Worm (Caenorhabditis elegans) whole organism, L4/young adult: Measurements from ENCODE around the gene K08B12.3.

ENCODE experiments used
- W03F9.2 ChIP-seq: fragments of 150-350 bp; optimal IDR thresholded peaks from 2 replicates; lab custom pipeline; 2014; ENCODE audit warnings: missing biosample characterization, missing genetic modification characterization
- dao-5 ChIP-seq: sonication (generic microtip); optimal IDR thresholded peaks from 2 replicates; lab custom pipeline; 2016; ENCODE audit warnings: missing genotype, missing genetic modification characterization, moderate library complexity, missing compliant biosample characterization
- him-1 ChIP-seq: sonication (generic microtip); optimal IDR thresholded peaks from 2 replicates; lab custom pipeline; 2016; ENCODE audit warnings: missing genotype, missing genetic modification reagents, missing genetic modification characterization, missing compliant biosample characterization

DNA sequence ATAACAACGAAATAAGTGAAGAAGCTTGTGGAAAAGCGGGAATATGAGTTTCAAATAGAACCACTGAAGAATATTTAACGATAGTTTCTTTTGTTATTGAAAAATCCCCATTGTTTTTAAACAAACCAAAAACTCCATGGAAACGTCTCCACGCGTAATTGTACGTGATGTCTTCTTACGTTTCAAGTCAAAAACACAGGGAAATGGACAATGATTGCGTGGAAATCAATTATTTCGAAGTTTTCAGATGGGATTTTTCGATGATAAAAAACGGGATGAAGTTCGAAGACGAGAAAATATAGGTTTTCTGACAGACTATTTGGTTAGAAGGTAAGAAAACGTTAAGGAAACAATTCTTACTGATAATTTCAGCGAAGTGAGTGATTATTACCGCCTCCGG lies 46.2 kb downstream of the K08B12.3 start, which contains the start of the genes K12B6.4 and spe-49:
- TF ChIP-seq W03F9.2 (tag; lab: Kevin White, UChicago): no peak
- no peak for TF ChIP-seq him-1 (tag; lab: Kevin White, UChicago)
- no peak for TF ChIP-seq dao-5 (tag; lab: Kevin White, UChicago)
